Worm (Caenorhabditis elegans) whole organism, dauer: Measurements from ENCODE around the gene T19C4.24.

ENCODE experiments used
- unc-62 ChIP-seq: sonication (generic microtip); optimal IDR thresholded peaks from 2 replicates; lab custom pipeline; 2017; ENCODE audit warnings: missing biosample characterization, missing genetic modification reagents, missing genetic modification characterization

The T19C4.24 gene

DNA sequence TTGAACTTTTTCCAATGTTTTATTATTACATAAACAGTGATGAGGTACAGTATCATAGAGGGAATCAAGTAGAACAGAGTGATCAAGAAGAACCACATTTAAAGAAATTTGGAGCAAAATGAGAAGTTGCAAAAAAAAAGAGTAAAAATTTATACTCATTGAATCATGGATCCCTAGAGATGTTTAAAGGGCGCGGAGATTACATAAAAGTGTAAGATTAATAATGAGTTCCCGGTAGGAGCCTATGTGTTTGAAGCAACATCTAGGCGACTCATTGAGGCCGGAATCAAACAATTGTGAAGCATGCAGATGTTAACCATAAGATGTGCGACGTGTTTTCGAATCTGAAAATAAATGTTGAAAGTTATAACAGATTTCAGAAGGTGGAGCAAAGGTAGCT lies 5.5 kb upstream of the T19C4.24 start, which contains the start of gene srg-39:
srg-39 (minus strand) TSS at position 101 of the 400 bp plus-strand sequence.
- TF ChIP-seq unc-62 = no peak

DNA sequence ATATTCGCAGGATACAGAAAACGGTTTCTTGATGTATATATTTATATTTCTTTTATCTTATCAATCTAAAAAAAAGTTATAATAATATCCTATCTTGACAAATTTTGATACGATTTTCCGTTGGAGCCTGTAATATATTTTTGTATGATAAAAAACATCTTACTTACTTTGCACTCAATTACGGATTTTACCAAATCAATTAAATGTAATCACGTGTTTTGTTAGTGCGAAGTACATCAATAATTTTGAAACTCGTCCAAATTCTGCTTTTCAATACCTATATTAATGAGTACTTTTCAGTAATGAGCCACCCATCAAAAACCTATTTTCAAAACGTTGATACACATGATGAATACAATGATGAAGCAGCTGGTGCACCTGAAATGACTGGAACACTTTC lies 2.6 kb upstream of the T19C4.24 start, which contains the start of gene T19C4.1:
T19C4.1 (plus strand) TSS at position 301 of the 400 bp plus-strand sequence.
- TF ChIP-seq unc-62 = no peak

DNA sequence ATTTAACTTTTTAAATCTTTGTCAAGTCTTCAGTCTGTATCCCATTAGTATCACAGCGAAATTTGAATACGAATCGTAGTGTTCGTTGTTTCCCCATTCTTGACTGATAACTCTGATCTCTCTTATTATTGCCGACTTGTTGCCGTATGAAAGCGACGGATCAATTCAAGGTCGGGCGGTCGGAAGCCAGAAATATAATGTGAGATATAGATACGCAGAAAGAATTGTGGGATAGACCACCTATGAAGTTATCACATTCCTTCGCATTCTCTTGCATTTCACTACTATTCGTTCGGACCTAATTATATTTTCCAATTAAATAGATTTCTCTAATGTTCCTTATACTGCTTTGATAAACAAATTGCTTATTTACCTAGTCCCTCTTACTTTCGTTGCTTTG lies 2.2 kb upstream of the T19C4.24 start:
- TF ChIP-seq unc-62 = no peak

DNA sequence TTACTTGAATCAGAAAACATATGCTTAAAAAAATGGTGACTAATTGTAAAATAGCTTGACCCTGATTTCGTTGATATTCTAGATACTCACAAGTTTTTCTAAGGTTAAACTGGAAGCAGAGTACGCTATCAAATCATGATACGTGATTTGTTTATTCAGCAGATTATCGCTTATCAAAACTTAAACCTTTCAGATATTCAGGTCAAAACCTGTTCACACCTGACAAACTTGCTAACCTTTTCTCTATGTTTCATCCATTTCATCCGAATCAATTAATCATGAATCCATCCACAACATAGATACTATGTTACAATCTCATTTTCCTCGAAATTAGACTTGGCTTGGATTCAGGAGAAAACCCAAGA lies 954 bp upstream of the T19C4.24 start:
- no peak for TF ChIP-seq unc-62

DNA sequence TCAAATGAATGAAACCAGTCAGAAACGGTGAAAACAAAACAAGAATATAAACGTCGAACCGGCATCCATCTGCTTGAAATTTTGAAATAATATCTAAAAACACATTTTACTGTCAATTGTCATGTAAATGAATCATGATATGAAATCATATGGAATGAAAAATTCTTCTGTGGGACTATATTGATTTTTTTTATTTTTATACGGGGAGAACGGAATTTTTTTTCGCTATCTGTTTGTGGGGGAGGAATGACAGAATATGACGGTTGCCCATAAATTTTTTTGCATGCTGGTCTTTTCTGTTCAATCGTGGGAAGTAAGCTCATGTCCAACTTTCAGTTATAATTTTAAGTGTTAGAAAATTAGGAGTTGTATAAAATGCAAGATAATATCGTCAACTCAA lies 2.1 kb downstream of the T19C4.24 start, which contains the start of gene C06H2.7:
C06H2.7 (minus strand) TSS at position 101 of the 400 bp plus-strand sequence.
- TF ChIP-seq unc-62 = no peak

DNA sequence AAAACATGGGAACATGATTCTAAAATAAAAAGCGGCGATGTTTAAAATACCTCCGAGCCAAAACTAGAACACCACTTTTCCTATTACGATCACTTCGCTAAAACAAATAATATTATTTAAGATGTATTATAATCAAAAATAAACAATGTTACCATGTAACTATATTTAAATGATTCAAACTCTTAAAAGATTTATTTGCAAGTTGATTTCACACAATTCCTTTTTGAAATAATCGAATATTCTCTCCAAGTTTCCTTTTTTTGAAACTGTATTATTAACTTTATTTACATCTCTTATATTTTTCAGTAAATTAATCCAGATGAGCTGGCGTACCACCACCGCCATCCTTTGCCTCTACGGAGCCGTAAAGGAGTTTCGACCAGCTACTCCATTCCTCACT lies 5.6 kb downstream of the T19C4.24 start, which contains the start of gene folt-1:
folt-1 (plus strand) TSS at position 301 of the 400 bp plus-strand sequence.
- TF ChIP-seq unc-62 = no peak

DNA sequence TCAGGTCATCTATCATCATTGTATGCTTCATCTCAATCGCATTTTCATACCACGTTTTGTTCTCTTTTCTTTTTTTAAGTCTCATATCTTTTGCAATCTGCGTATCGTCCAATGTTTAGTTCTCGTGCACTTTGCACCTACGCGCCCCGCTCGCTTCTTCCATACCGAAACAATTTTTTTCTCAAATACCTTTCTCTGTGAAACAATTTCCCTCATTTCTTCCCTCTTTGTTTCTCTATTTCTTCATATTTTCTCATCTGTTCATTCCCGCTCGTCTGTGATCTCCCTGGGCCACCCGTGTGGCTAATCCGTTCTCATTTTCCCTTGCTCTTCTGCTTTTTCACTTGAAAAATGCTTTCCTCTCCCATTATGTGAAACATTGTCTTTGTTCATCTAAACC lies 6.5 kb downstream of the T19C4.24 start:
- TF ChIP-seq unc-62 = no peak

DNA sequence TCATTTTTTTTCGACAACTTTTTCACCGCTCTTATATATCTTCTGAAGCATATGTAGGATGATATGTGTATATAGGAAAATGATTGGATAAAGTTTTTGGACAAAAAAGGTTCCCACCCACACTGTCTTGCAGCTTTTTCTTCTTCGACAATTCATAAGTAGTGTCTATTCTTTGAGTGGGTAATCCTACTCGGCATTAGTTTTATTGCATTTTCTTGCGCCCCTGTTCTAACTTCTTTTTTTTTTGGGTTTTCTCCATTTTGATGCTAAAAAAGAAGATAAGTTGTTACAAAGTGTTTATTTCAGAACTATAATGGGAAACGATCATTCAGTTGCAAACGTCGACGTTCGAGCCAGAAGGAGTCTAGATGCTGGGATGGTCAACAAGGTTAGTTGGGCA lies 12.5 kb downstream of the T19C4.24 start, which contains the start of gene glb-3:
glb-3 (plus strand) TSS at position 301 of the 400 bp plus-strand sequence.
- no peak for TF ChIP-seq unc-62

DNA sequence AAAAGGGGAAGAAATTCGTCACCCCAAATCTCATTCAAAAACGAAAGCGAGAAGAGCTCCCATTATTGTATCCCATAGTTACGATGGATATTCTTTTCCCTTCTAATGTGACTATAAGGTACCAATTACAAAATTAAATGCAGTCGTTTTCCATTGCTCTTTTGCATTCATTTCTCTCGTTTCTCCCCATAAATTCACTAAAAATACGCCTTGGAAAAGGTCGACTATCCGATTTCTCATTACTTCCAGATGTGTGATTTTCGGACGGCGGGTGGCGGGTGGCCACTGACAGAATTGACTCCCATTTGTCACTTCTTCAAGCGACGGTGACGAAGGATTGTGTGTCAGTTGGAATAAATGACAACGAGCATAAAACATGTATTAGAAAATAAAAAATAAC lies 13.3 kb downstream of the T19C4.24 start:
- no peak for TF ChIP-seq unc-62

DNA sequence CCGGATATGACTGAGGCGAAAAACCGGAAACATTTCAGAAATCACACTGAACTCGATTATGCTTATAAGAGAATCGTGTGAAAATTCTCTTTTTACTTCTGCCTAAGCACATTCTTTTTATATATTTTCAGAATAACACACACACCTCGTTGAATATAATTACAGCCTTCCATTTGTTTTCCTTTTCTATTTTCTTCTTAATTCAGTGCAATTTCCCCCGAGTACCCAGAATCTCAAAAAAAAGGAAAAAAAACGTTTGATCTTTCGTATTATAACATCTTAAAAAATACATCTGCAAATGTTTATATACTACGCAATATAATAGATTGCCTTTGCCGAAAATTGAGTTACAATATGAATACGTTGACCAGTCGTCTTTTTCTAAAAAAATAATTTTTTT lies 15.0 kb downstream of the T19C4.24 start:
- TF ChIP-seq unc-62 = no peak

DNA sequence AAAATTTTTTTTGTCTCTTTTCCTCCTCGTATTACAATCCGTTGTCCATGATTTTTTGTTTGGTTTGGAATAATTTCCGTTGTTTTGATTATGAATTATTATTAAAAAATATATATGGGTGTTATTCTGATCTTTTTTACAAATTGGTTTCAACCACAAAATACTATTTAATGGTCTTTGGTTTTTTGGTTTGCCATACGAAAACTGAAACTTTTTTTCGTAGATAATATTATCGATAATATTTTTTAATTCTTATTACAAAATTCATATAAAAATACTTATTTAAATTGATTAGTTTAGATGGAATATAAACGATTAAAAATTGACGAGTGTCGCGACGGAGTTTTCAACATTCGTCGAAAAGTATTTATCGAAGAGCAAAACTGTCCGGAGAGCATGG lies 19.6 kb downstream of the T19C4.24 start, which contains the start of gene jmjd-5:
jmjd-5 (plus strand) TSS at position 301 of the 400 bp plus-strand sequence.
- no peak for TF ChIP-seq unc-62

DNA sequence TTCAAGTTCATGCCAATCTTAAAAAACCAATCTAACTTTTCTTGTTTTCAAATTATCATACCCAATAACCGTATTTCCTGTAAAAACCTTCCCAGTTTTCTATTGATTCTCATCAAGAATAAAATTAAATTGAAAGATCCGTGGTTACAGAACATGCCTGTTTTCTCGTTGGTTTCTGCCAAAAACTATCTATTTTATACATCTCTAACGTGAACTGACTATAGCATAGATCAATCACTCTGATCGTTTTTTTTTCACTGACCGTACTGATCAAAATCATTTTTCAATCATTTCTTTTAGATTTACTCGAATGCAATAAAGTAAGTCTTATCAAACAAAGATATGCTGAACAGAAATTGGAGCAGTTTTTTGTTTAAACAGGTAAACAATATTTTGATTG lies 21.9 kb downstream of the T19C4.24 start, which contains the start of gene C06H2.2:
C06H2.2 (plus strand) TSS at position 301 of the 400 bp plus-strand sequence.
- no peak for TF ChIP-seq unc-62

DNA sequence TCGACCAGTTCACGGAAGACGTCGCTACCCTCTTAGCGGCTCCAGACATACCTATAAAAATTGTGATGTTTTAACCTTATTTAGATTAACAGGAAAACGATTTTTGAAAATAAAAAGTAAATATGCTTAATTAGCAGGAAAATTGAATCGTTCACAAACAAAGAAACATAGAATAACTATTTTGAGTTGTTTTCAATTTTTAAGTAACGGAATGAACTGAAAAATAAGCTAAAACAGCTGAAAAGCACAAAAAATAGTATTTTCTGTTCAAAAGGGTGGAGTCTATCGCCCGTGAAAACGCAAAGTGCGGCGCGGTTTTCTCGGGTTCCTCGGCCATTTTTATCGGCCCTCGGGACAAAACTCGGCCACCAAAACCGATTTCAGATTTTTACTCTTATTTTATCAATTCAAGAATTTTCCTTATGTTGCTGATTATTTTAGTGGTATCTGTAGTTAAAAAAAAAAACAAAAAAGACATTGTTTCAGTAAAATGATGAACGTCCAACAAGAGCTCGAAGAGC lies 22.9 kb downstream of the T19C4.24 start, which contains the start of the genes atp-5 and lmtr-3:
atp-5 (minus strand) TSS at position 51 of the 521 bp plus-strand sequence.
lmtr-3 (plus strand) TSS at position 370 of the 521 bp plus-strand sequence.
- TF ChIP-seq unc-62 = no peak

DNA sequence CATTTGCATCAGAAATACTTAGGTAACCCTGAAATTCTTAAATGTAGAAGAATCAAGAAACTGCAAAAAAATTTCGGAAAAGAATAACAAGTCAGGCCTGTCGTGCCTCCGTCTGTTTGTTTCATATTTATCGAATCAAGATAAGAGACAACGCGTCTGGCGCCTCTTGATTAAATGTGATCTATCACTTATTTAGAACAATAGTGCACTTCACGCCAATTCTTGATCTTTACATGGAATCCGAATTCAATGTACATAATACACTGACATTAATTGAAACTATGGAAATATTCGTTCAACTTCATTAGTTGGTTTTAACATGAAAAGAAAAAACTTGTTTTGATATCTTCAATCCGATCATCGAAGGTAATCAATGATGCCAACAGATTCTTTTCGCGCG lies 24.3 kb downstream of the T19C4.24 start, which contains the start of gene mboa-2:
mboa-2 (minus strand) TSS at position 28 of the 400 bp plus-strand sequence.
- no peak for TF ChIP-seq unc-62

DNA sequence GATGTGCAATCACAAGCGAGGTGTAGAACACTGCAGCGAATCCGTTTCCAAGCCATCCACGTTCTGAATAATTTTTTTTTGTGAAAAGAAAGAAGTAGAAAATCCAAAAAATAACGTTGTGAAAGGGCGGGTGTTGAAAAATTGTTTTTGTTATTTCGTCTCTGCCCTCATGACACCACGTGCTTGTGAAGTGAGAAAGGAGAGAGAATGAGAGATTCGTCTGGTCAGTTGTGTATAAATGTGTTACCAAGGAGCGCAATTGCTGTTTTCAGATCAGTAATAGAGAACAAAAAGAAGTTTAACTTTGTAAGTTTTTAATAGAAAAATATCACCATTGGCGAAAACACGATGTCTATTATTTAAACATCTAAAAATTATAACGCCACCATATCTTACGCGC lies 25.6 kb downstream of the T19C4.24 start:
- TF ChIP-seq unc-62 = no peak

DNA sequence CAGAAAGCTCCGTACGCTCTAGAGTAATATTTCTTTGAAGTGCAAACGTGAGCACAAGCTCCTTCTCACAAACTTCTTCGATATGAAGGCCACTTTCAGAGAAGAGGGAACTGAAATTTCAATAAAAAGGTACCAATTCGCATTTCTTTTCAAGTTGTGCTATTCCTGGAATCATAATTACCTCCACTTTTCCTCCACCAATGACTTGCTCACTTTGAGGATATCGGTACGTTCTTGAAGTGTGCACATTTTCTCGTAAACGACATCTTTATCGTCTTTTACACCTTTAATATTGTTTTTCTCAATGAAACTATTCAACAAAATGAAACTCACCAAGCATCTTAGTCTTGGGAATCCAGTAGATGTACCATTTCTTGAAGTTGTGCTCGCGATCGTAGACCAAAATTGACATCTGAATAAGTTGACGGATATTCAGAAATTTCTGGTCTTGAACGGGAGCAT lies 27.5 kb downstream of the T19C4.24 start, which contains the start of gene scb-1:
scb-1 (minus strand) TSS at position 412 of the 462 bp plus-strand sequence.
- TF ChIP-seq unc-62 = no peak

DNA sequence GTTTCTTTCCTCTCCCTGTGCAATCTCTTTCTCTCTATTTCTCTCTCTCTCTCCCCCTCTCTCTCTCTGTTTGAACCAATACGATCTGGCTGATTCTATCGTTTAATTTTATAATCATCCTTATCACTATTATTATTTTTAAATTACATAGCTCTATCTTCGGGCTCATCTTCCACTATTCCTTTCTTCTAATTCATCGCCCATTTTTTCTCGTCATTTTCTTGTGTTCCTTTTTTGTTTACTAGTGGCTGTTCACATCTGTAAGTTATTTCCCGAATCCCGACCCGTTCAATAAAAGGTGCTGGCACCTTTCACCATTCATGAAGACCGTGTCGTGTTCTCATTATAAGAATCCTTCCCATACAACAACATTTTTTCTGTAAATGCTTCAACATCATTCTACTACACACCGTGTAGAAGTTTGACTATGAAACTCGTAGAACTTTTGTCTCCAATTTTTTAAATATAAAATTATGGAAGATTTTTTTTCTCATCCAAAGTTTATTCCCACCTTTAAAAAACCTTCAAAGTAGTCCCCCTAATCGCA lies 28.6 kb downstream of the T19C4.24 start:
- no peak for TF ChIP-seq unc-62

DNA sequence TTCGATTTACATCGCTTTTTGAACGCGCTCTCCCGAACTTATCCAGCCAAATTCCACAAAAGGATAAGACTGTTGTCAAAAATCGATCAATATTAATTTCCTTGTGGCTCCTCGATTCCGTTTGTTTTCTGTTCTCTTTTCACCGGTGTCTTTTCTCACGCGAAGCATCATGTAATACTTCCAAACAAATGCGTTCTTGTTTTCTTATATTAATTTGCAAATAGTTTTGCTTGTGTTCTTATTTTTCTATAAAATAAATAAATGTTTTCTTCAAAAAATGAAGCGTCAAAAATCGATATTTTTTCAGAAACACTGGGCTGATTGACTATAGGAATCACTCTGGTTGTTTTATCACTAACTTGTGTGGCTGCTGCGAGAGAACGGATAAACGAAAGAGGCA lies 33.2 kb downstream of the T19C4.24 start, which contains the start of gene math-33:
math-33 (plus strand) TSS at position 301 of the 400 bp plus-strand sequence.
- TF ChIP-seq unc-62 = no peak
